Worm (Caenorhabditis elegans): ENCODE results near the gene rml-1.
"Not testable (repeated sequence)": the region's sequence is repeated elsewhere in the genome, so short reads cannot be mapped to it uniquely, and the experiment has no call there.

The rml-1 gene

DNA sequence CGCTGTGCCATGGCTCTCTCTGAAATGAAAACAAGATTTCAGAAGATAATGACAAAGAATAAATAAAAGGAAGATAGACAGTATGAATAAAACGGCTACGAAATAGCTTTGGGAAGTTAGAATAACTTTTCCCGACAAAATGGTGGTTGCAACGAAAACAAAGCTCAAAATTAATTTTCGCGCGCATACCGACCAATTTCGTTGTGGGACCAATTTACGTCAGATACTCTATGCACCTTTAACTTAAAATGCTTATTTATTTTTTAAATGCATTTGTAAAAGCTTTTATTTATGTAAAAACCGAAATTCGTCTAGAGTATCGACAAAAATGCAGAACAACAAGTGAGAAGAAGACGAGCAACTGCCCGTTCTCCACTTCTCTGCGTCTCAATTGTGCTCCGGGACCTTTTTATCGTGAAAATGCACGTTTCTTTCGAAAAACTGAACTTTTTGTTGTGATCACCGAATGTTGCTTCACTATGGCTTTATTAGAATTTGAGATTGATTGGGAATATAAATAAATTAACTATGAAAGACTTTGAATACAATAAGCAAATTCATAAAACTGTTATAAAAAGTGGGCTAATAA lies at the start of gene rml-1:
rml-1 (minus strand) TSS at position 19 of the 589 bp plus-strand sequence.
- no peak for TF ChIP-seq unc-62 (GFP tag; optimal IDR thresholded peaks at IDR 0.05)

DNA sequence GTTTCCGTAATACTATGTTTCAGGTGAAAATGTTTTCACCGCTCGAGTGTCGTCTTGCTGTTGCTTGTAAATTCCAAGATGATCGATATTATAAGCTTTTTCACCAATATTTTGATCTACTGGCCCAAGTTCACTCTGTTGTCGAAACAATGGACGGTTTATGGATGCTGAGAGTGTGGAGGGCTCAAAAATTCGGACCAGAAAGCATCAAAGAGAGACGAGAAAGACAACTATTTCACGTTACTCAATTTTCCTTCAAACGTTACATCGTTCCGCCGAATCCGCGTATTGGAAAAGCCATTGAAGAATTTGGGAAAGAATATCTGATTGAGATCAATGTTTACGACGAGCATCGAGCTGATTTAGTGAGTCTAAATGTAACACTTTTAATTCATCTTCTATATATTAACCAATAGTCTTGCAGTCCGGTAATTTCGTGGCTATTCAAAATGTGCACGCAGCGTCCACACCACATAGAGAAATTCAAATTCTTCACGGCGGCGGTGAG lies 12.4 kb upstream of the rml-1 start, which contains the start of gene pot-3:
pot-3 (plus strand) TSS at position 17 of the 508 bp plus-strand sequence.
- TF ChIP-seq unc-62 (GFP tag; optimal IDR thresholded peaks at IDR 0.05), result no peak

DNA sequence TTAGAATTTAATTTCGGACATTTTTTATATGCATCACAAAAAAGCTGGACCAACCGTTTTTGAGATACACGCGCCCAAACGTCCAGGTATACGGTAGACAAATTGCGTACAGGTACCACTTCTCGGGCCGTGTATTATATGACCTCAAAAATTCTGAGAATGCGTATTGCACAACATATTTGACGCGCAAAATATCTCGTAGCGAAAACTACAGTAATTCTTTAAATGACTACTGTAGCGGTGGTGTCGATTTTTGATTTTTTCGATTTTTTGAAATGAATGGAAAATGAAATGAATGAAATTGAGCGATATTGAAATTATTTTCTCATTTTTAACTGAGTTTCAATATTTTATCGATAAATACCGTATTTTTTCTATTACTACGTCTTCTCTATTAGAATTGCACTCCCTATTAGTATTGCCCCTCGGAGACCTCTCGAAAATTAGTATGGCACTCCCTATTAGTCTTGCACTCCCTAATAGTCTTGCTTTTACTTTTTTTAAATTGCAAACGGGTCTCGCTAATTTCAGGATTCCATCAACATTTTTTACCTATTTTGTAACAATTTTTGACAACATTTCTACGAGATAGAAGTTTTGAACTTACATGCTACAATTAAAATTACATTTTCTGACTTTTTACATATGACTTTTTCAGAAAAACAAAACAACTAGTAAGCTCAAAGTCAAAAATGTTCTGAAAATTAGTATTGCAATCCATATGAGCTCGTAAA lies 11.6 kb upstream of the rml-1 start:
- no peak for TF ChIP-seq unc-62 (GFP tag; optimal IDR thresholded peaks at IDR 0.05)

DNA sequence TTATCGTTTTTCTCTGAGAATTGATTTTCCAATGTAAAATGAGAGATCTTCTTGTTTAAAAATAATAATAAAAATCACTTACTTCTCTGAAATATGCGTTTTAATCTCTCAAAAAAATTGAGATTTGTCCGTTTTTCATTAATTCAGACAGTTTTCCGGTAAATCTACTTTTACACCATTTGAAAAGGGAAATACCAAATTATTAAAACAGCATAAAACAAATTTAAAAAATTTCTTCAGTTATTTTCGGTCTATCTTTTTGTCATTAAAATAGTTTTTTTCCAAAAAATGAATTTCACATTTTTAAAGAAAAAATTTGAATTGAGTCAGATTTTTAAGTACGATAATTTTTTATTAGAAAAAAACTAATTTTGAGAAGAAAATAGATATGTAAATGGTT lies 10.9 kb upstream of the rml-1 start:
- no peak for TF ChIP-seq unc-62 (GFP tag; optimal IDR thresholded peaks at IDR 0.05)

DNA sequence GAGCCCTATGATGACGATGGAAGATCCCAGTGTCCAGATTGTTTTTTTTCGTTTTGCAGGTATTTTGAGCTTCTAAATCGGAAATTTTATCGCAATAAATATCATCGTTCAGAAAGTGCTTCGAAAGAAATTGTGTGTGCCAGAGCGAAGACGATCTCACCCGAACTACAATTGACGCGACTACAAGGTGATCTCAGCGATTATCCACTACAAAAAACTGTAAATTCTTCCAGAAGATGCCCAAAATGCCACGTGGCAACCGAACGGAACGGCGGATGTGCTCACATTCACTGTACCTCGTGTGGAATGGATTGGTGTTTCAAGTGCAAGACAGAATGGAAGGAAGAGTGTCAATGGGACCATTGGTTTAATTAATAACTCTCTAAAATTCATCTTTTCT lies 5.0 kb upstream of the rml-1 start, which contains the start of gene mdt-29:
mdt-29 (plus strand) TSS at position 301 of the 400 bp plus-strand sequence.
- TF ChIP-seq unc-62 (GFP tag; optimal IDR thresholded peaks at IDR 0.05), result no peak

DNA sequence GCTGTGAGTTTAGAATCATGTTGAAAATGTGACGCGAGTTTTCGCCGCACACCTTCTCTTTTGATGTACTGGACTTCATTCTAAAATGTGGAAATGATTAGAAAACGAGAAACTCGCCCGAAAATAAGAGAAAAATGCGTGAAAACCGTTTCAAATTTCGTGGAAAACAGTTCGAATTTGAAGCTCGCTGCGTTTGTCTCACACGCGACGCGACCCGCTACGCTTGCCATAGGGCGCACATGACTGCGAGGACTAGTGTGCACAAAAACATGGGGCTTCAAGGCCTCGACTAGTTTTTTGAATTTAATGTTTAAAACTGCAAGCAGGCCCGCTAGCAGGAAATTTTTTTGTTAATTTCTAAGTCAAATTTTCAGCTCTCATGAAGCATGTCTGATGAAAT lies 3.3 kb upstream of the rml-1 start, which contains the start of the genes cyk-4 and pdr-1:
cyk-4 (minus strand) TSS at position 80 of the 400 bp plus-strand sequence.
pdr-1 (plus strand) TSS at position 369 of the 400 bp plus-strand sequence.
- no peak for TF ChIP-seq unc-62 (GFP tag; optimal IDR thresholded peaks at IDR 0.05)

DNA sequence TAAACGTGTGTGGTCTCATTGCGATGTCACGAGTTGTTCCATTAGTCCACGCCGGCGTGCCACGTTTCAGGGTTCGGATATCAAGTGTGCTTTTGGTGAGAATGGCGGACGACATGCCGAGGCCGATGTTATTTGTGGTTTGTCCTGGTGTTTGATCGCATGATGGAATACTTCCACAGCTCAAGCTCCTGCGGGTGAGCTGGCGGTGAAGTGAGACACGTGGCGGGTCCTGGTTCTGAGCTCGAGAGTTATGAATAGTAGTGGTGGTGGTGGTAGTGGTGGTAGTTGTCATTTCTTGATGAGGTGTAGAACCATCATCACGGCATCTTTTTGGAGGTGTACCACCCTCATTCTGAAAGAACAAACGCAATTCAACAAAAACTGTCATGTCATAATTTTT lies 2.1 kb upstream of the rml-1 start:
- TF ChIP-seq unc-62 (GFP tag; optimal IDR thresholded peaks at IDR 0.05), result no peak

DNA sequence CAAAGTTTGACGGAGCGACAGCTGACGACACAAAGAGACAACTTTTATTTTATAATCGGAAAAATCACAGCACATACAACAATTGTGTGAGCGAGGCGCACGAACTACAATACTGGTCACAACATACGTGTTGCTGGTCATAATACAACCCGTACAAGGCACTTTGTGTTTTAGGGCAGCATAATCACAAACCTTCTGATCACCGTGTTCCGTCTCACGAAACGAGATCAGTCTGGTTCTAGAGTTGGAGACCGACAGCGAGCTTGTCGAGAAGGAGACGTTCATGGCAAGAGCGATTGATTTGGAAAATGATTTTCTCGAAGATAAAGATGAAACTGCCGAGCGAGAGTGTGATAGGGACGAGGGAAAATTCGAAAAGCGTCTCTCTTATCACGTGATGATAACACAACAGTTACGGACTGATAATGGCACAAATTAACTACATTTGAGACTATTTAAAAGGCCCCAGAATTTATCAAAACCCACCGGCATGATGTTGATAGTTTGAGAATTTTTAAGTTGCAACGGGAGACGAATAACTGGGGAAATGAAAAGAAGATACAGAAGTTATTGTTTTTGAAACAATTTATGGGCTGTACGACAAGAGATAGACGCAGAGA lies 1.1 kb downstream of the rml-1 start:
- no peak for TF ChIP-seq unc-62 (GFP tag; optimal IDR thresholded peaks at IDR 0.05)

DNA sequence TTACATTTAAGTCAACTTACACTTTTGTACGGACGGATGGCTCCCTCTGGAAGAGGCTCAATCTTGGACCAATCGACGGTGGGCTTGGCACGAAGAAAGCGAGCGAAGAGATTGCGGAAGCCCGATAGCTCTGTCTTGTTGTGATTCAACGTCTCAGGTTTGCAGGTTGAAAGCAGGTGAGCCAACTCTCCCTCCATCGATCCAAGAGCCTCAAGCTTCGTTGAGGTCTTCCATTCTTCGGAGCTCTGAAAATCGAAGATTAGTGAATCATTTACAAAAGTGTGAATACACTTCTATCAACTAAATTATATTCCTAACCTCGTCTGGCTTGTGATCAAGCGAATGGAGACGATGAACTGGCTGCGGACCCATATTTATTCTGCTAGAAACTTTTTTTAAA lies 2.1 kb downstream of the rml-1 start:
- TF ChIP-seq unc-62 (GFP tag; optimal IDR thresholded peaks at IDR 0.05), result no peak

DNA sequence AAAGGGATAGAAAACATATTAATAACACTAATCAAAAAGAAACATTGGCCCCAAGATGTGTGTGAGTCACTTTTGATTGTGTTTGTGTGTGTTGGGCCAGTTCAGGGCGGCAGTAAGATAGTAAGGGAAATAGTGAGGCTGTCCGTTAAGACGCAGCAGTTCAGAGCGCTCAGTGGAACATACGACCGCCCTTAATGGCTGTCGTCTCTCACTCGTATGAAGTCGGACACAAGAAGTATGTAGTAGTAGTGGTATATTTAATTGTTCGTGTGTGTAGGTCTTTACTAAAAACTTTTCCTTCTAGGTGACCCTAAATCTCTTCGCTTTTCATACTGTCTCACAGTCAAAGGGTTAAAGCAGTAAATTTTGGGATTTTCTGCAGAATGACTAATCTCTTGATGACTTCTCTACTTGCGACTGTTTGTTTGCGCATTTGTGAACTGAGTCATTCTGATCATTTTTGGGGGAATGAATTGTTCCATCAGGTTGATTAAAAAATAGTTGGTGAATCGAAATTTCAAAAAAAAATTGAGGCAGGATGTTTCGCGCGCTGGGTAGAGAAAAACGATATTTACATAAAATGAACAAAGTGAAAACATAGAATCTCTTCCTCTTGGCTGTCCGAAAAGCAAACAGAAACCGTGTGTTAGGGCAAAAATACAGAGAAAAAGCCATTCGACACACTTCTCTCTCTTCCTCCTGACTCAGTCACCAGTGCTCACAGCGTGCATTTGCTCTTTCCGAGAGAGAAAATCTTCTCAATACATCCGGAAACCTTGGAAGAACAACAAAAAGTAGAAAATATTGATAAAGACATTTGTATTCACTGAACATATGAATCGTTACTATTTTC lies 4.4 kb downstream of the rml-1 start:
- no peak for TF ChIP-seq unc-62 (GFP tag; optimal IDR thresholded peaks at IDR 0.05)

DNA sequence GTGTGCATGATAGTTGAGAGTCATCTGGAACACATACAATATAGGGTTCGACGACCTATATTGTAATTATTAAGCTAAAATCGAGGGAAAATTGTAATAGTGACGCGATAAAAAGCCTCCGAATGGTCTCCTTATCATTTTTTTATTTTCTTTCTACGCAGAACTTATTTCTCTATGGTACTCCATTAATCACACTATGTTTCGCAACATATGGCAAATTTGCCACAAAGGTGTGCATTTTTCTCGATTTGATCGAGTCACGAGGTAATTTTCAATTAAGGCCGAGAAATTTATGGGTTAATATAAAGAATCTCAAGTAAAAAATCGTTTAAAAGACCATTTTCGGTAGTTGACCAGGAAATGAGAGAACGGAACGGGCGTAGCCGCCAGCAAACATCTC lies 5.8 kb downstream of the rml-1 start, which contains the start of gene dbn-1:
dbn-1 (minus strand) TSS at position 24 of the 400 bp plus-strand sequence.
- no peak for TF ChIP-seq unc-62 (GFP tag; optimal IDR thresholded peaks at IDR 0.05)

DNA sequence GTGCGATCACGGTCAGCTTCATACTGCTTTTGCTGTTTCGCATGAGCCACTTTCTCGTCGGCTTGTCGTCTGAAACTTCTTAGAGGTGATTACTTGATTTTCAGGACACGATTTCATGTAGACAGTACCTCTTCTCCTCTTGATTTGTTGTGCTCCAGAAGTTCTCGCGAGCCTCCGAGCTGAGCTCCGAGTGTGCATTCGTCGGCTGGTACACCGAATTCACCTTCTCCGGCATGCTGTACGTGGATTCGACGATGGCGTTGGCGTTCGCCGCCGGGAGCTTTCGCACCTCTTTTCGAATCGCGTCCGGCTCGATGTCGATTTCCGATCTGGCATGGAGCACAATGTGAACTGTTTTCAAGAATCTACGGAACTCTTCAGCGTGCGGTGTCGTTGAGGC lies 6.9 kb downstream of the rml-1 start:
- no peak for TF ChIP-seq unc-62 (GFP tag; optimal IDR thresholded peaks at IDR 0.05)

DNA sequence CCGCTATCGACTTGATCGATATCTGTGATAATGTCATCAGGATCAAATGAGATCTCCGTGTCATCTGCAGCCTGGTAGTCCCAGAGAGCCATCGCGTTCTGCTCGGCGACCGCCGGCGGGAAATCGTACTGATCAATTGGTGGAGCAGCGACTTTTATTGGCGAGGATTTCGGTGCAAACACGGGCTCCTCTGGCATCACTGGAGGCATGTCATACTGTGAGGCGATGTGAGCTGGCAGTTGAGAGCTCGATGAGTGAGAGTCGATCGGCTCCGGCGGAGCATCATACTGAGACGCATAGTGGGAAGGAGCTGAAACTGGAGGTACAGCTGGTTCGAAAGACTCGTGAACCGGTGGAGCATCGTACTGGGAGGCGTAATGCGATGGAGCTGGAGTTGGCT lies 8.2 kb downstream of the rml-1 start:
- no peak for TF ChIP-seq unc-62 (GFP tag; optimal IDR thresholded peaks at IDR 0.05)

DNA sequence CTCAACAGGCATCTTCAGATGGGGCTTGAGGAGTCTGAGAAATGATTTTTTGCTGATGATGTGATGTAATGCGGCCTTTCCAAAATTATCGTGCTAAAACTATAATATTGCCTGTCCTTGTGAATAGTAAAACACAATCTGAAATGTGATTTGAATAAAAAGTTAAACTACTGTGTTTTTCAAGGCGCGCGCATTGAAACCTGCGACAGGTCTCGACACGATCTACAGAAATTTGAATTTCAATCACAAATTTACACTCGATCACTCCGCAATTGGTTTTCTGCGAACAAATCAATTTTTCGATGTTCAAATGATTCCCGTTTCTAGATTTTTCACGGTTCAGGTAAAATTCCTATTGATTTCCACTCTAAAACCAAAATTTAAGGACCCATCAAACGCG lies 12.2 kb downstream of the rml-1 start, which contains the start of gene toca-2:
toca-2 (plus strand) TSS at position 208 of the 400 bp plus-strand sequence.
- TF ChIP-seq unc-62 (GFP tag; optimal IDR thresholded peaks at IDR 0.05), result no peak

DNA sequence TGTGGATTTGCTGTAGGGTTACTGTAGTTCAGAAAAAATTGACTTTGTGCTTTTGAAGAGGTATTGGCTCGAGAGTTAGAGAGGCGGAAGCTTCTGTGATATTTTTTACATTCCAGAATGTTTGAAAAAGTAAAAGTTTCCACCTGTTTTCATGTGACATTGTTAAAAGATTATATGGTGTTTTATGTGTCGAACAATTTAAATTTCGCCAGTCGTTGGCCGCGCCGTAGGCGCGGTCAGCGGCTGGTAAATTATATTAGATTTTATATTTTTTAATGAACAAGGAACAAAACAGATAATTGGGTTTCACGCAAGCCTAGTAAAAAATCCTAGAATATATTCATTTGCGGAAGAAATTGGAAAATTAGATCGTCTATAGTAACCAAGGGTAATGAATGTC lies 16.7 kb downstream of the rml-1 start, which contains the start of gene mlc-7:
mlc-7 (plus strand) TSS at position 301 of the 400 bp plus-strand sequence.
- not testable (repeated sequence) for TF ChIP-seq unc-62 (GFP tag; optimal IDR thresholded peaks at IDR 0.05)
